Worm (Caenorhabditis elegans) whole organism, young adult: ENCODE data around the gene ptr-16.

Source experiments
- B0035.1 ChIP-seq: sonication (generic microtip); optimal IDR thresholded peaks from 2 replicates; lab custom pipeline; 2016; ENCODE audit warnings: missing genetic modification characterization, mild to moderate bottlenecking, missing compliant biosample characterization, missing genotype, missing genetic modification reagents
- B0261.1 ChIP-seq: sonication (generic microtip); optimal IDR thresholded peaks from 2 replicates; lab custom pipeline; 2016; ENCODE audit warnings: mild to moderate bottlenecking, missing genetic modification characterization, moderate library complexity, missing compliant biosample characterization
- F33H1.4 ChIP-seq: fragments of 200-800 bp; sonication (Bioruptor generic); IDR thresholded peaks from 2 replicates; pipeline ENCODE4 v1.3.6; 2022; ENCODE audit warnings: missing genetic modification reagents, missing genetic modification characterization, missing compliant biosample characterization
- F49E8.2 ChIP-seq: sonication (generic microtip); optimal IDR thresholded peaks from 3 replicates; lab custom pipeline; 2017; ENCODE audit warnings: missing genetic modification characterization, mild to moderate bottlenecking, missing compliant biosample characterization, antibody characterized with exemption, moderate library complexity; ENCODE audit not compliant: insufficient read depth
- F57A8.1 ChIP-seq: fragments of 200-800 bp; sonication (Bioruptor generic); optimal IDR thresholded peaks from 2 replicates; lab custom pipeline; 2018; ENCODE audit warnings: mild to moderate bottlenecking, missing genetic modification characterization, moderate library complexity, missing compliant biosample characterization
- Y53F4B.3 ChIP-seq: fragments of 200-800 bp; sonication (Bioruptor generic); IDR thresholded peaks from 2 replicates; pipeline ENCODE4 v1.3.6; 2022; ENCODE audit warnings: missing genetic modification reagents, missing genetic modification characterization, missing compliant biosample characterization
- Y56A3A.18 ChIP-seq: fragments of 200-800 bp; sonication (Bioruptor generic); IDR thresholded peaks from 2 replicates; pipeline ENCODE4 v1.3.6; 2022; ENCODE audit warnings: missing genetic modification reagents, missing genetic modification characterization, missing compliant biosample characterization
- Y95B8A.8 ChIP-seq: fragments of 200-800 bp; sonication (Bioruptor generic); IDR thresholded peaks from 2 replicates; pipeline ENCODE4 v1.3.6; 2022; ENCODE audit warnings: missing genetic modification reagents, missing genetic modification characterization, missing compliant biosample characterization
- ama-1 ChIP-seq, 3 experiments: fragments of 150-350 bp in 1 of 3; sonication (generic microtip) in 2 of 3; optimal IDR thresholded peaks; 2 replicates each; lab custom pipeline; 2014 to 2018; ENCODE audit warnings: missing biosample characterization in 2 of 3, missing genetic modification characterization in 2 of 3, missing genetic modification reagents in 2 of 3
- aptf-2 ChIP-seq: fragments of 200-800 bp; sonication (Bioruptor generic); conservative IDR thresholded peaks from 2 replicates; pipeline ENCODE4 v1.3.6; 2022; ENCODE audit warnings: missing genetic modification reagents, missing genetic modification characterization, missing compliant biosample characterization
- aptf-3 ChIP-seq: fragments of 200-800 bp; sonication (Bioruptor generic); IDR thresholded peaks from 2 replicates; pipeline ENCODE4 v1.3.6; 2022; ENCODE audit warnings: missing genetic modification characterization, missing compliant biosample characterization
- attf-5 ChIP-seq: fragments of 200-800 bp; sonication (Bioruptor generic); optimal IDR thresholded peaks from 2 replicates; lab custom pipeline; 2018; ENCODE audit warnings: mild to moderate bottlenecking, missing genetic modification characterization, missing compliant biosample characterization
- cebp-1 ChIP-seq, 2 experiments: fragments of 200-800 bp in 1 of 2; sonication (Bioruptor generic) in 1 of 2; sonication (generic microtip) in 1 of 2; IDR thresholded peaks in 1 of 2; optimal IDR thresholded peaks in 1 of 2; 2 replicates each; pipeline versions ENCODE4 v1.3.6 to Lab custom; 2017 to 2022; ENCODE audit warnings: missing compliant biosample characterization in 2 of 2, missing genetic modification characterization in 2 of 2, mild to moderate bottlenecking in 1 of 2, missing genetic modification reagents in 1 of 2, moderate library complexity in 1 of 2
- ceh-100 ChIP-seq: fragments of 200-800 bp; sonication (Bioruptor generic); IDR thresholded peaks from 2 replicates; pipeline ENCODE4 v1.3.6; 2022; ENCODE audit warnings: missing genetic modification reagents, missing genetic modification characterization, missing compliant biosample characterization
- ceh-27 ChIP-seq: fragments of 200-800 bp; sonication (Bioruptor generic); optimal IDR thresholded peaks from 2 replicates; lab custom pipeline; 2018; ENCODE audit warnings: mild to moderate bottlenecking, missing genetic modification characterization, moderate library complexity, missing compliant biosample characterization
- ceh-40 ChIP-seq: fragments of 200-800 bp; sonication (Bioruptor generic); IDR thresholded peaks from 2 replicates; pipeline ENCODE4 v1.3.6; 2022; ENCODE audit warnings: missing genetic modification characterization, missing compliant biosample characterization
- chd-7 ChIP-seq: sonication (generic microtip); optimal IDR thresholded peaks from 2 replicates; lab custom pipeline; 2016; ENCODE audit warnings: mild to moderate bottlenecking, missing genetic modification characterization, moderate library complexity, missing compliant biosample characterization
- dpff-1 ChIP-seq: sonication (generic microtip); optimal IDR thresholded peaks from 2 replicates; lab custom pipeline; 2017; ENCODE audit warnings: mild to moderate bottlenecking, missing genetic modification characterization, missing compliant biosample characterization
- egl-18 ChIP-seq: fragments of 200-800 bp; sonication (Bioruptor generic); IDR thresholded peaks from 2 replicates; pipeline ENCODE4 v1.3.6; 2022; ENCODE audit warnings: missing genetic modification reagents, missing genetic modification characterization, missing compliant biosample characterization
- egl-44 ChIP-seq: fragments of 200-800 bp; sonication (Bioruptor generic); IDR thresholded peaks from 2 replicates; pipeline ENCODE4 v1.3.6; 2022; ENCODE audit warnings: missing genetic modification reagents, missing genetic modification characterization, missing compliant biosample characterization
- ets-4 ChIP-seq: fragments of 200-800 bp; sonication (Bioruptor generic); optimal IDR thresholded peaks from 2 replicates; lab custom pipeline; 2018; ENCODE audit warnings: mild to moderate bottlenecking, missing genetic modification characterization, missing compliant biosample characterization
- hmg-1.2 ChIP-seq: fragments of 200-800 bp; sonication (Bioruptor generic); IDR thresholded peaks from 2 replicates; pipeline ENCODE4 v1.3.6; 2022; ENCODE audit warnings: missing genetic modification reagents, missing genetic modification characterization, missing compliant biosample characterization
- hsf-1 ChIP-seq: fragments of 200-800 bp; sonication (Bioruptor generic); IDR thresholded peaks from 2 replicates; pipeline ENCODE4 v1.3.6; 2022; ENCODE audit warnings: missing genetic modification reagents, missing genetic modification characterization, missing compliant biosample characterization
- lin-26 ChIP-seq: fragments of 200-800 bp; sonication (Bioruptor generic); IDR thresholded peaks from 2 replicates; pipeline ENCODE4 v1.3.6; 2022; ENCODE audit warnings: missing genetic modification reagents, missing genetic modification characterization, missing compliant biosample characterization
- lin-35 ChIP-seq, 3 experiments: fragments of 150-350 bp in 2 of 3; sonication (generic microtip) in 1 of 3; optimal IDR thresholded peaks; 2 replicates each; lab custom pipeline; 2014 to 2018; ENCODE audit warnings: missing biosample characterization in 3 of 3, missing genetic modification characterization in 3 of 3, missing genetic modification reagents in 3 of 3
- lin-40 ChIP-seq: sonication (generic microtip); optimal IDR thresholded peaks from 2 replicates; lab custom pipeline; 2016; ENCODE audit warnings: missing genetic modification characterization, mild to moderate bottlenecking, missing compliant biosample characterization, missing genotype, missing genetic modification reagents
- madf-3 ChIP-seq: fragments of 200-800 bp; sonication (Bioruptor generic); IDR thresholded peaks from 2 replicates; pipeline ENCODE4 v1.3.6; 2022; ENCODE audit warnings: missing genetic modification reagents, missing genetic modification characterization, missing compliant biosample characterization
- mxl-1 ChIP-seq: sonication (generic microtip); optimal IDR thresholded peaks from 2 replicates; lab custom pipeline; 2016; ENCODE audit warnings: missing genetic modification characterization, missing compliant biosample characterization
- nhr-179 ChIP-seq: sonication (generic microtip); optimal IDR thresholded peaks from 2 replicates; lab custom pipeline; 2016; ENCODE audit warnings: mild to moderate bottlenecking, missing genetic modification characterization, missing compliant biosample characterization
- nhr-27 ChIP-seq: fragments of 200-800 bp; sonication (Bioruptor generic); optimal IDR thresholded peaks from 2 replicates; lab custom pipeline; 2018; ENCODE audit warnings: mild to moderate bottlenecking, missing genetic modification characterization, moderate library complexity, missing compliant biosample characterization
- nhr-80 ChIP-seq: sonication (generic microtip); optimal IDR thresholded peaks from 2 replicates; lab custom pipeline; 2016; ENCODE audit warnings: missing genetic modification characterization, missing compliant biosample characterization
- rec-8 ChIP-seq, 2 experiments: sonication (generic microtip); optimal IDR thresholded peaks; 2 replicates each; lab custom pipeline; 2016; ENCODE audit warnings: mild to moderate bottlenecking in 2 of 2, missing genetic modification characterization in 2 of 2, missing genetic modification reagents in 2 of 2, missing genotype in 2 of 2, missing biosample characterization in 1 of 2, missing compliant biosample characterization in 1 of 2, moderate library complexity in 1 of 2
- repo-1 ChIP-seq: sonication (generic microtip); optimal IDR thresholded peaks from 2 replicates; lab custom pipeline; 2017; ENCODE audit warnings: mild to moderate bottlenecking, missing genetic modification characterization, missing compliant biosample characterization
- snpc-4 ChIP-seq, 5 experiments: fragments of 150-350 bp in 1 of 5; sonication (generic microtip) in 4 of 5; optimal IDR thresholded peaks; 2 replicates each; lab custom pipeline; 2014 to 2018; ENCODE audit warnings: missing genetic modification characterization in 5 of 5, missing biosample characterization in 3 of 5, antibody characterized with exemption in 2 of 5, mild to moderate bottlenecking in 2 of 5, missing compliant biosample characterization in 2 of 5, missing genotype in 2 of 5, moderate library complexity in 2 of 5, missing genetic modification reagents in 1 of 5
- ztf-26 ChIP-seq: sonication (generic microtip); optimal IDR thresholded peaks from 2 replicates; lab custom pipeline; 2017; ENCODE audit warnings: missing genetic modification characterization, missing compliant biosample characterization

ptr-16 gene

ce11 chrV:1154472-1155278, 10.8 kb upstream of the ptr-16 start (continued):
- TF ChIP-seq egl-18 (GFP tag; lab: Robert Waterston, UW) (no peak), aptf-2 (GFP tag; lab: Robert Waterston, UW) (no peak), ceh-27 (peak; percentile 44), mxl-1 (tag; lab: Kevin White, UChicago) (no peak), aptf-3 (no peak), lin-35 (GFP tag; optimal IDR thresholded peaks at IDR 0.05; lab: Kevin White, UChicago) (peak in 1 of 3 experiments; percentile 28), lin-26 (GFP tag; lab: Robert Waterston, UW) (no peak), repo-1 (tag; lab: Kevin White, UChicago) (peak; percentile 10), hsf-1 (GFP tag; lab: Robert Waterston, UW) (peak; percentile 43; the same call in 1 of the 2 replicates), dpff-1 (tag; lab: Kevin White, UChicago) (no peak), madf-3 (GFP tag; lab: Robert Waterston, UW) (no peak), ceh-40 (GFP tag; lab: Robert Waterston, UW) (no peak), F49E8.2 (tag; lab: Kevin White, UChicago) (no peak), chd-7 (no peak), ztf-26 (tag; lab: Kevin White, UChicago) (peak; percentile 30), snpc-4 (GFP tag; optimal IDR thresholded peaks at IDR 0.05; lab: Kevin White, UChicago) (no peak), snpc-4 (tag; optimal IDR thresholded peaks at IDR 0.05; lab: Kevin White, UChicago) (no peak), B0035.1 (tag; lab: Kevin White, UChicago) (no peak), nhr-179 (no peak), nhr-27 (tag; lab: Kevin White, UChicago) (peak; percentile 14)

ce11 chrV:1155914-1156313, 9.6 kb upstream of the ptr-16 start, which contains the start of gene cmd-1:
Gene cmd-1 (plus strand): TSS chrV:1156271.
- TF ChIP-seq nhr-80 (tag; lab: Kevin White, UChicago) (peak; percentile 54), hmg-1.2 (GFP tag; lab: Robert Waterston, UW) (no peak), nhr-27 (tag; lab: Kevin White, UChicago) (no peak), F33H1.4 (GFP tag; lab: Robert Waterston, UW) (no peak), cebp-1 (GFP tag; IDR thresholded peaks at IDR 0.05; lab: Robert Waterston, UW) (peak; percentile 36; the same call in 1 of the 2 replicates), cebp-1 (tag; optimal IDR thresholded peaks at IDR 0.05; lab: Kevin White, UChicago) (peak; percentile 72), egl-44 (GFP tag; lab: Robert Waterston, UW) (no peak), ama-1 (optimal IDR thresholded peaks at IDR 0.05; lab: Kevin White, UChicago) (no peak), ama-1 (GFP tag; optimal IDR thresholded peaks at IDR 0.05; lab: Kevin White, UChicago) (no peak), Y95B8A.8 (GFP tag; lab: Robert Waterston, UW) (0 out of 2 replicates have a peak, but pooled peaks have one; percentile 35), Y53F4B.3 (GFP tag; lab: Robert Waterston, UW) (no peak), attf-5 (peak; percentile 48), ceh-100 (GFP tag; lab: Robert Waterston, UW) (no peak), rec-8 (tag; optimal IDR thresholded peaks at IDR 0.05; lab: Kevin White, UChicago) (no peak), lin-26 (GFP tag; lab: Robert Waterston, UW) (no peak), ets-4 (GFP tag; lab: Kevin White, UChicago) (no peak), lin-40 (tag; lab: Kevin White, UChicago) (peak; percentile 9)

ce11 chrV:1156431-1156830, 9.1 kb upstream of the ptr-16 start:
- TF ChIP-seq Y53F4B.3 (GFP tag; lab: Robert Waterston, UW) (no peak), F57A8.1 (GFP tag; lab: Kevin White, UChicago) (no peak), B0261.1 (tag; lab: Kevin White, UChicago) (no peak), Y56A3A.18 (0 out of 2 replicates have a peak, but pooled peaks have one; percentile 12)
- TF ChIP-seq, all 124 proteins: peak for 1
